Fruit fly (Drosophila melanogaster) whole organism: ENCODE results near the gene CG13258.

ENCODE experiments used
- Dll ChIP-seq: fragments of >200 bp; optimal IDR thresholded peaks from 2 replicates; lab custom pipeline; 2017
- pan ChIP-seq: fragments of >200 bp; optimal IDR thresholded peaks from 2 replicates; lab custom pipeline; 2017
- psq ChIP-seq: fragments of >200 bp; optimal IDR thresholded peaks from 2 replicates; lab custom pipeline; 2017
- usp ChIP-seq: fragments of >200 bp; optimal IDR thresholded peaks from 2 replicates; lab custom pipeline; 2017; ENCODE audit warnings: missing biosample characterization, missing genetic modification characterization, mixed read lengths

DNA sequence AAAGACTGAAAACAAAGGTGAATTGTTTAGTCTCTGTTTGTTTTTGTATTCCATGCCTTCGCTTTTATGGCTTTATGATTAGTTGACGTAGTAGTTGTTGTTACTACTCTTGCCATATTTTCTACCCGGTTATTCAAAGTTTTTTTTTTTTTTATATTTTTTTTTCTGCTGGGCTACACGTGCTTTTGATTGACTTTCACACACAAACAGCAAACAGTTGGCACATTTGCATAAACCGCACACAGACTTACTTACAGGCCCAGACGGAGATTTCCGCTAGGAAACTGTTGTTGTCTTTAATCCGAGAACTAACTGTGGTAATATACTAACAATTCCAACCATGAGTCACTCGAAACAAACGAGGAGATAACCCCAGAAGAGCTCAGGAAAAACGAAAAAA is 23.0 kb upstream of the CG13258 start:
- no peak for TF ChIP-seq pan (lab: Kevin White, UChicago)
- no peak for TF ChIP-seq usp
- TF ChIP-seq Dll, result no peak
- TF ChIP-seq psq (lab: Kevin White, UChicago), result no peak
